Fruit fly (Drosophila melanogaster) whole organism, wandering third instar larva: Measurements from ENCODE around the gene CG15818.

Experiments used
- br ChIP-seq: fragments of 200-800 bp; sonication (Bioruptor generic); optimal IDR thresholded peaks from 2 replicates; lab custom pipeline; 2016; ENCODE audit warnings: missing biosample characterization, missing genetic modification characterization
- sage ChIP-seq: fragments of 200-800 bp; sonication (Bioruptor generic); optimal IDR thresholded peaks from 2 replicates; lab custom pipeline; 2016; ENCODE audit warnings: missing biosample characterization, mild to moderate bottlenecking, missing genetic modification characterization

DNA sequence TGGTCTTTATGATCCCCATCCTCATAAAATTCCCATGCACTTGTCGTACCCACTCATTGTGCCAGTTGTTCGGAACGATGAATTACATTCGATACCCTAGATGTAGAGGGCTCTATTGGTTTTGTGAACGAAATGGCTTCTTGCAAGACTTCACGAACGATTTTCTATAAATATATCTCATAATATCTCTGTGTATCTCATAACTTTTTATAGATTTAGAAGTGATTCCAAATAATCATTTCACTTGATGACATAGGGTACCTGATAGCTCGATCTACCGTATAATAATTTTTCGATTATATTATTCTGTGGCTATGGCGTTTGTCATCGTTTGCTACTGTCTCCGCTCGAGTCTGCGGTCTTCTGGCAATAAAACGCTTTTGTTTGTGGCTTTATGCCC is 13.7 kb upstream of the CG15818 start:
- TF ChIP-seq sage (no peak), br (peak; percentile 67)
